Fruit fly (Drosophila melanogaster): ENCODE measurements around the gene CG4287.
A peak's percentile ranks its signal among the peaks of the same experiment; 100 is the strongest.

CG4287 gene

dm6 chr3R:15925939-15926338 lies 37.7 kb downstream of the CG4287 start (continued):
- no peak for TF ChIP-seq Nf-YA (GFP tag; IDR thresholded peaks at IDR 0.05)
- no peak for TF ChIP-seq Oaz (GFP tag; IDR thresholded peaks at IDR 0.05)
- peak; percentile 64 for TF ChIP-seq ATbp (GFP tag; optimal IDR thresholded peaks at IDR 0.05)
- no peak for TF ChIP-seq usp (GFP tag; optimal IDR thresholded peaks at IDR 0.05)
- no peak for TF ChIP-seq CG8944 (GFP tag; optimal IDR thresholded peaks at IDR 0.05)
- TF ChIP-seq Drgx (GFP tag; IDR thresholded peaks at IDR 0.05): no peak
- TF ChIP-seq gce (GFP tag; IDR thresholded peaks at IDR 0.05): no peak
- no peak for TF ChIP-seq lmd (GFP tag; IDR thresholded peaks at IDR 0.05)
- TF ChIP-seq CG15269 (tag; optimal IDR thresholded peaks at IDR 0.05): peak; percentile 15
- TF ChIP-seq CG1603 (tag; optimal IDR thresholded peaks at IDR 0.05): peak; percentile 0
- no peak for TF ChIP-seq CG8924 (tag; optimal IDR thresholded peaks at IDR 0.05)
- TF ChIP-seq CG17912 (GFP tag; optimal IDR thresholded peaks at IDR 0.05): no peak
- TF ChIP-seq vfl (GFP tag; optimal IDR thresholded peaks at IDR 0.05): no peak
- TF ChIP-seq Rfx (GFP tag; IDR thresholded peaks at IDR 0.05): peak; percentile 7; the same call in 1 of the 2 replicates
- no peak for TF ChIP-seq CG7928 (GFP tag; optimal IDR thresholded peaks at IDR 0.05)
- no peak for TF ChIP-seq pb (GFP tag; optimal IDR thresholded peaks at IDR 0.05)
- no peak for TF ChIP-seq CG2129 (GFP tag; IDR thresholded peaks at IDR 0.05; ENCODE audit: partially characterized antibody)
- TF ChIP-seq Hr3 (GFP tag; optimal IDR thresholded peaks at IDR 0.05): no peak
- TF ChIP-seq CG4617 (GFP tag; optimal IDR thresholded peaks at IDR 0.05; ENCODE audit: borderline replicate concordance): no peak
- no peak for TF ChIP-seq Taf1 (GFP tag; IDR thresholded peaks at IDR 0.05)
- no peak for TF ChIP-seq knrl (GFP tag; IDR thresholded peaks at IDR 0.05; ENCODE audit: partially characterized antibody)
- no peak for TF ChIP-seq dmrt99B (tag; optimal IDR thresholded peaks at IDR 0.05)
- no peak for TF ChIP-seq jumu (GFP tag; optimal IDR thresholded peaks at IDR 0.05)
- TF ChIP-seq CG2678 (tag; optimal IDR thresholded peaks at IDR 0.05): peak; percentile 41
- TF ChIP-seq CG9932 (GFP tag; IDR thresholded peaks at IDR 0.05): no peak
- TF ChIP-seq CG8089 (GFP tag; optimal IDR thresholded peaks at IDR 0.05): no peak
- TF ChIP-seq CG4707 (GFP tag; optimal IDR thresholded peaks at IDR 0.05): peak; percentile 13
- TF ChIP-seq CG8290 (GFP tag; optimal IDR thresholded peaks at IDR 0.05): no peak
- TF ChIP-seq CG8290 (tag; optimal IDR thresholded peaks at IDR 0.05): peak in 1 of 2 experiments; percentile 47
- no peak for TF ChIP-seq Elba2 (GFP tag; optimal IDR thresholded peaks at IDR 0.05)
- TF ChIP-seq stc (GFP tag; IDR thresholded peaks at IDR 0.05): no peak
- TF ChIP-seq CG2116 (GFP tag; optimal IDR thresholded peaks at IDR 0.05): no peak
- peak; percentile 3 for TF ChIP-seq CG15601 (tag; optimal IDR thresholded peaks at IDR 0.05)
- no peak for TF ChIP-seq Mrtf (GFP tag; IDR thresholded peaks at IDR 0.05)
- TF ChIP-seq CG5953 (GFP tag; IDR thresholded peaks at IDR 0.05): no peak
- no peak for TF ChIP-seq crol (GFP tag; IDR thresholded peaks at IDR 0.05)
- peak; percentile 56 for TF ChIP-seq sens (GFP tag)
- TF ChIP-seq Scr (GFP tag; IDR thresholded peaks at IDR 0.05; ENCODE audit: partially characterized antibody): no peak
- no peak for TF ChIP-seq MBD-R2 (GFP tag; IDR thresholded peaks at IDR 0.05)
- no peak for TF ChIP-seq pfk (GFP tag; optimal IDR thresholded peaks at IDR 0.05)
- TF ChIP-seq chif (GFP tag; optimal IDR thresholded peaks at IDR 0.05): no peak
- no peak for TF ChIP-seq phol (tag; optimal IDR thresholded peaks at IDR 0.05)
- no peak for TF ChIP-seq Atf3 (GFP tag; optimal IDR thresholded peaks at IDR 0.05)
- no peak for TF ChIP-seq croc (GFP tag; conservative IDR thresholded peaks at IDR 0.05)
- no peak for TF ChIP-seq nom (GFP tag; optimal IDR thresholded peaks at IDR 0.05)
- TF ChIP-seq Meics (GFP tag; optimal IDR thresholded peaks at IDR 0.05): peak; percentile 20
- no peak for TF ChIP-seq CG1602 (GFP tag; optimal IDR thresholded peaks at IDR 0.05)
- TF ChIP-seq maf-S (GFP tag; optimal IDR thresholded peaks at IDR 0.05): no peak
- TF ChIP-seq CG6813 (GFP tag; optimal IDR thresholded peaks at IDR 0.05): peak; percentile 13
- no peak for TF ChIP-seq Dbx (GFP tag; IDR thresholded peaks at IDR 0.05)
- TF ChIP-seq fd3F (GFP tag; optimal IDR thresholded peaks at IDR 0.05): peak; percentile 19
- TF ChIP-seq eve (GFP tag; optimal IDR thresholded peaks at IDR 0.05): no peak
- TF ChIP-seq unpg (GFP tag; optimal IDR thresholded peaks at IDR 0.05): peak; percentile 6
